Worm (Caenorhabditis elegans) whole organism, L4 larva: Measurements from ENCODE around the gene rpl-33.
A peak's percentile ranks its signal among the peaks of the same experiment; 100 is the strongest.

Experiments
- D1046.2 ChIP-seq: fragments of 200-800 bp; sonication (Bioruptor generic); IDR thresholded peaks from 2 replicates; pipeline ENCODE4 v1.3.6; 2022; ENCODE audit warnings: missing genetic modification characterization, missing compliant biosample characterization
- F26F4.8 ChIP-seq: fragments of 200-800 bp; sonication (Bioruptor generic); conservative IDR thresholded peaks from 2 replicates; pipeline ENCODE4 v1.3.6; 2022; ENCODE audit warnings: missing genetic modification characterization, missing compliant biosample characterization
- T26A8.4 ChIP-seq: fragments of 200-800 bp; sonication (Bioruptor generic); IDR thresholded peaks from 2 replicates; pipeline ENCODE4 v1.3.6; 2022; ENCODE audit warnings: missing genetic modification characterization, missing compliant biosample characterization
- Y105C5A.15 ChIP-seq: fragments of 200-800 bp; sonication (Bioruptor generic); IDR thresholded peaks from 2 replicates; pipeline ENCODE4 v1.3.6; 2022; ENCODE audit warnings: missing genetic modification characterization, missing compliant biosample characterization
- ZK337.2 ChIP-seq: fragments of 200-800 bp; sonication (Bioruptor generic); IDR thresholded peaks from 2 replicates; pipeline ENCODE4 v1.3.6; 2022; ENCODE audit warnings: missing genetic modification reagents, missing genetic modification characterization, missing compliant biosample characterization
- aha-1 ChIP-seq: fragments of 150-350 bp; peaks from one replicate; lab custom pipeline; 2014; ENCODE audit warnings: missing biosample characterization, missing genetic modification characterization
- ama-1 ChIP-seq: fragments of 150-350 bp; optimal IDR thresholded peaks from 2 replicates; lab custom pipeline; 2014; ENCODE audit warnings: inconsistent platforms, mixed read lengths
- ceh-44 ChIP-seq: fragments of 200-800 bp; sonication (Bioruptor generic); IDR thresholded peaks from 2 replicates; pipeline ENCODE4 v1.3.6; 2022; ENCODE audit warnings: missing genetic modification reagents, missing genetic modification characterization, missing compliant biosample characterization
- ceh-62 ChIP-seq: sonication (generic microtip); optimal IDR thresholded peaks from 2 replicates; lab custom pipeline; 2017; ENCODE audit warnings: missing biosample characterization, missing genetic modification characterization
- ces-1 ChIP-seq: fragments of 150-350 bp; sonication (generic microtip); optimal IDR thresholded peaks from 4 replicates; lab custom pipeline; 2014; ENCODE audit warnings: missing biosample characterization, missing genetic modification reagents, missing genetic modification characterization
- cey-2 ChIP-seq: sonication (generic microtip); optimal IDR thresholded peaks from 3 replicates; lab custom pipeline; 2017; ENCODE audit warnings: missing genetic modification characterization, mild to moderate bottlenecking, missing compliant biosample characterization, antibody characterized with exemption, borderline replicate concordance; ENCODE audit not compliant: insufficient read depth
- ctbp-1 ChIP-seq: fragments of 200-800 bp; sonication (Bioruptor generic); IDR thresholded peaks from 2 replicates; pipeline ENCODE4 v1.3.6; 2022; ENCODE audit warnings: missing genetic modification reagents, missing genetic modification characterization, missing compliant biosample characterization
- daf-19 ChIP-seq: fragments of 200-800 bp; sonication (Bioruptor generic); conservative IDR thresholded peaks from 2 replicates; pipeline ENCODE4 v1.3.6; 2022; ENCODE audit warnings: missing genetic modification characterization, missing compliant biosample characterization
- daf-8 ChIP-seq: fragments of 200-800 bp; sonication (Bioruptor generic); IDR thresholded peaks from 2 replicates; pipeline ENCODE4 v1.3.6; 2022; ENCODE audit warnings: missing genetic modification characterization, missing compliant biosample characterization
- dmd-6 ChIP-seq: fragments of 200-800 bp; sonication (Bioruptor generic); IDR thresholded peaks from 2 replicates; pipeline ENCODE4 v1.3.6; 2022; ENCODE audit warnings: missing genetic modification reagents, missing genetic modification characterization, missing compliant biosample characterization
- dmd-8 ChIP-seq: fragments of 200-800 bp; sonication (Bioruptor generic); IDR thresholded peaks from 2 replicates; pipeline ENCODE4 v1.3.6; 2022; ENCODE audit warnings: missing genetic modification characterization, missing compliant biosample characterization
- dve-1 ChIP-seq: sonication (generic microtip); optimal IDR thresholded peaks from 2 replicates; lab custom pipeline; 2017; ENCODE audit warnings: antibody characterized with exemption, mild to moderate bottlenecking, missing genetic modification characterization, missing compliant biosample characterization; ENCODE audit not compliant: insufficient read depth
- fkh-10 ChIP-seq: fragments of 150-350 bp; optimal IDR thresholded peaks from 2 replicates; lab custom pipeline; 2014; ENCODE audit warnings: missing biosample characterization, missing genetic modification reagents, missing genetic modification characterization
- hlh-30 ChIP-seq: sonication (generic microtip); optimal IDR thresholded peaks from 2 replicates; lab custom pipeline; 2017; ENCODE audit warnings: antibody characterized with exemption, mild to moderate bottlenecking, missing genetic modification characterization, missing compliant biosample characterization; ENCODE audit not compliant: insufficient read depth
- jun-1 ChIP-seq: fragments of 150-350 bp; optimal IDR thresholded peaks from 2 replicates; lab custom pipeline; 2014; ENCODE audit warnings: missing biosample characterization, missing genetic modification reagents, missing genetic modification characterization
- lim-7 ChIP-seq: fragments of 200-800 bp; sonication (Bioruptor generic); IDR thresholded peaks from 2 replicates; pipeline ENCODE4 v1.3.6; 2022; ENCODE audit warnings: missing genetic modification characterization, missing compliant biosample characterization
- lin-13 ChIP-seq: fragments of 150-350 bp; optimal IDR thresholded peaks from 2 replicates; lab custom pipeline; 2014; ENCODE audit warnings: missing biosample characterization, missing genetic modification reagents, missing genetic modification characterization
- lin-38 ChIP-seq: fragments of 200-800 bp; sonication (Bioruptor generic); IDR thresholded peaks from 2 replicates; pipeline ENCODE4 v1.3.6; 2022; ENCODE audit warnings: missing genetic modification reagents, missing genetic modification characterization, missing compliant biosample characterization
- mes-2 ChIP-seq: sonication (generic microtip); optimal IDR thresholded peaks from 2 replicates; lab custom pipeline; 2016; ENCODE audit warnings: missing genotype, mild to moderate bottlenecking, missing genetic modification characterization, missing compliant biosample characterization; ENCODE audit not compliant: poor library complexity, severe bottlenecking
- mxl-2 ChIP-seq: fragments of 200-800 bp; sonication (Bioruptor generic); conservative IDR thresholded peaks from 2 replicates; pipeline ENCODE4 v1.3.6; 2022; ENCODE audit warnings: missing genetic modification reagents, missing genetic modification characterization, missing compliant biosample characterization
- nhr-102 ChIP-seq: sonication (generic microtip); optimal IDR thresholded peaks from 2 replicates; lab custom pipeline; 2016; ENCODE audit warnings: mild to moderate bottlenecking, missing genetic modification characterization, moderate library complexity, missing compliant biosample characterization
- nhr-237 ChIP-seq: sonication (generic microtip); optimal IDR thresholded peaks from 2 replicates; lab custom pipeline; 2017; ENCODE audit warnings: missing biosample characterization, missing genetic modification characterization
- nhr-25 ChIP-seq: sonication (generic microtip); optimal IDR thresholded peaks from 2 replicates; lab custom pipeline; 2017; ENCODE audit warnings: missing genetic modification characterization, mild to moderate bottlenecking, missing compliant biosample characterization, antibody characterized with exemption, moderate library complexity, borderline replicate concordance; ENCODE audit not compliant: insufficient read depth
- nhr-28 ChIP-seq: fragments of 150-350 bp; optimal IDR thresholded peaks from 2 replicates; lab custom pipeline; 2014; ENCODE audit warnings: missing biosample characterization, missing genetic modification characterization
- nhr-41 ChIP-seq: fragments of 200-800 bp; sonication (Bioruptor generic); IDR thresholded peaks from 2 replicates; pipeline ENCODE4 v1.3.6; 2022; ENCODE audit warnings: missing genetic modification reagents, missing genetic modification characterization, missing compliant biosample characterization
- nhr-42 ChIP-seq: fragments of 200-800 bp; sonication (Bioruptor generic); IDR thresholded peaks from 2 replicates; pipeline ENCODE4 v1.3.6; 2022; ENCODE audit warnings: missing genetic modification characterization, missing compliant biosample characterization
- nhr-6 ChIP-seq: fragments of 150-350 bp; optimal IDR thresholded peaks from 2 replicates; lab custom pipeline; 2014; ENCODE audit warnings: missing biosample characterization, missing genetic modification characterization
- nhr-77 ChIP-seq: fragments of 150-350 bp; optimal IDR thresholded peaks from 2 replicates; lab custom pipeline; 2014; ENCODE audit warnings: missing biosample characterization, missing genetic modification characterization
- php-3 ChIP-seq: fragments of 200-800 bp; sonication (Bioruptor generic); IDR thresholded peaks from 2 replicates; pipeline ENCODE4 v1.3.6; 2022; ENCODE audit warnings: missing genetic modification reagents, missing genetic modification characterization, missing compliant biosample characterization
- pqm-1 ChIP-seq: sonication (generic microtip); optimal IDR thresholded peaks from 2 replicates; lab custom pipeline; 2017; ENCODE audit warnings: missing biosample characterization, missing genetic modification characterization
- rbr-2 ChIP-seq: sonication (generic microtip); optimal IDR thresholded peaks from 2 replicates; lab custom pipeline; 2016; ENCODE audit warnings: missing genotype, missing genetic modification characterization, missing compliant biosample characterization
- sdz-12 ChIP-seq: fragments of 200-800 bp; sonication (Bioruptor generic); optimal IDR thresholded peaks from 2 replicates; lab custom pipeline; 2018; ENCODE audit warnings: mild to moderate bottlenecking, missing genetic modification characterization, missing compliant biosample characterization
- snpc-4 ChIP-seq: fragments of 150-350 bp; optimal IDR thresholded peaks from 2 replicates; lab custom pipeline; 2014; ENCODE audit warnings: missing biosample characterization, missing genetic modification characterization
- spr-1 ChIP-seq: sonication (generic microtip); optimal IDR thresholded peaks from 2 replicates; lab custom pipeline; 2016; ENCODE audit warnings: mild to moderate bottlenecking, missing genetic modification characterization, missing compliant biosample characterization
- spr-3 ChIP-seq: fragments of 200-800 bp; sonication (Bioruptor generic); optimal IDR thresholded peaks from 2 replicates; lab custom pipeline; 2018; ENCODE audit warnings: mild to moderate bottlenecking, missing genetic modification characterization, missing compliant biosample characterization
- tra-1 ChIP-seq: fragments of 200-800 bp; sonication (Bioruptor generic); IDR thresholded peaks from 2 replicates; pipeline ENCODE4 v1.3.6; 2022; ENCODE audit warnings: missing genetic modification reagents, missing genetic modification characterization, missing compliant biosample characterization
- unc-130 ChIP-seq: sonication (generic microtip); optimal IDR thresholded peaks from 2 replicates; lab custom pipeline; 2016; ENCODE audit warnings: missing genetic modification reagents, missing genetic modification characterization, missing compliant biosample characterization
- unc-39 ChIP-seq: sonication (generic microtip); optimal IDR thresholded peaks from 2 replicates; lab custom pipeline; 2017; ENCODE audit warnings: missing biosample characterization, missing genetic modification characterization
- unc-62 ChIP-seq, 3 experiments: fragments of 150-350 bp in 1 of 3; sonication (generic microtip); optimal IDR thresholded peaks in 2 of 3; peaks in 1 of 3; 1 replicate in 1 of 3; 2 replicates in 2 of 3; lab custom pipeline; 2014 to 2017; ENCODE audit warnings: missing biosample characterization in 3 of 3, missing genetic modification characterization in 3 of 3, missing genetic modification reagents in 3 of 3, missing genotype in 1 of 3
- vab-7 ChIP-seq: fragments of 200-800 bp; sonication (Bioruptor generic); IDR thresholded peaks from 2 replicates; pipeline ENCODE4 v1.3.6; 2022; ENCODE audit warnings: missing genetic modification reagents, missing genetic modification characterization, missing compliant biosample characterization
- zag-1 ChIP-seq: fragments of 150-350 bp; optimal IDR thresholded peaks from 2 replicates; lab custom pipeline; 2014; ENCODE audit warnings: missing biosample characterization, missing genetic modification characterization
- zip-11 ChIP-seq: fragments of 200-800 bp; sonication (Bioruptor generic); IDR thresholded peaks from 2 replicates; pipeline ENCODE4 v1.3.6; 2022; ENCODE audit warnings: missing genetic modification characterization, missing compliant biosample characterization
- zip-2 ChIP-seq: fragments of 150-350 bp; optimal IDR thresholded peaks from 2 replicates; lab custom pipeline; 2014; ENCODE audit warnings: missing biosample characterization, missing genetic modification characterization
- ztf-11 ChIP-seq: fragments of 150-350 bp; optimal IDR thresholded peaks from 2 replicates; lab custom pipeline; 2014; ENCODE audit warnings: missing biosample characterization, missing genetic modification characterization
- ztf-7 ChIP-seq: fragments of 150-350 bp; optimal IDR thresholded peaks from 2 replicates; lab custom pipeline; 2014; ENCODE audit warnings: missing biosample characterization, missing genetic modification characterization

The rpl-33 gene

DNA sequence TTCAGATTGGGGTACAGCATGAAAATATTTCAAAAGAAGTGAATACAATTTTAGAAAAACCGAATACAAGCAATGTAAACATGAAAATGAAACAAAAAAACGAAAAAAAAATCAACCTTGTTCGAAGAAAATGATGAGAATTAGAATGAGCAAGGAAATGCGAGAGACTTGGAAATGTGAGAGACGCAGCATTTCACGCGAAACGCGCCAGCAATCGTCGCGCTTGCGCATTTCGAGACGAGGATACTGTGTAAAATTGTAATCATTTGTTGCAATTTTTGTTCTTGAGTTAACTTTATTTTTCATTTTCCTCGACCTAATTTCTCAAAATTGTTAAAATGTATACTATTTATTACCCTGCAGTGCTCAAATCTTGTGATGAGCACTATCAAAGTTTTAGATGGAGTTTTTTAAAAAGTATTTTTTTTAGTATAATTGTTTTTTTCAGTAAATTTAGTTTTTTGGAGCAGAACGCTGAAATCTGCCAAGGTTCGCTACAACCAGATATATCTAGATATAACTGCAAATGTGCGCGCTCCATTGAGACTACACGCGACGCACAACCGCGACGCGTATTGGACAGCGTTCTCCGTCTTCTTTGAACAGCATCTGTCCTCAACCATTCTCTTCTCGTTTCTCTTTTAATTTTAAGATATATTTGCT lies 46.7 kb downstream of the rpl-33 start, which contains the start of gene fust-1 (continued):
- TF ChIP-seq lin-38 (peak; percentile 96), mes-2 (peak; percentile 96), T26A8.4 (peak; percentile 95), ceh-62 (tag; lab: Kevin White, UChicago) (no peak), fkh-10 (peak; percentile 82), ces-1 (peak; percentile 59), daf-19 (GFP tag; lab: Robert Waterston, UW) (no peak), ZK337.2 (GFP tag; lab: Robert Waterston, UW) (no peak; the same call in 1 of the 2 replicates), D1046.2 (GFP tag; lab: Robert Waterston, UW) (peak; percentile 74; the same call in 1 of the 2 replicates), F26F4.8 (no peak), nhr-237 (tag; lab: Kevin White, UChicago) (no peak), ztf-7 (peak; percentile 84), daf-8 (no peak), rbr-2 (tag; lab: Kevin White, UChicago) (peak; percentile 96), ama-1 (lab: Kevin White, UChicago) (peak; percentile 72), Y105C5A.15 (GFP tag; lab: Robert Waterston, UW) (no peak), aha-1 (tag; lab: Kevin White, UChicago) (peak; percentile 98), snpc-4 (tag; lab: Kevin White, UChicago) (no peak), mxl-2 (GFP tag; lab: Robert Waterston, UW) (peak; percentile 85; the same call in 1 of the 2 replicates), nhr-41 (GFP tag; lab: Robert Waterston, UW) (peak; percentile 61; the same call in 1 of the 2 replicates), nhr-102 (tag; lab: Kevin White, UChicago) (peak; percentile 94), unc-130 (GFP tag; lab: Kevin White, UChicago) (peak; percentile 44), vab-7 (GFP tag; lab: Robert Waterston, UW) (0 out of 2 replicates have a peak, but pooled peaks have one; percentile 49), dmd-6 (GFP tag; lab: Robert Waterston, UW) (peak; percentile 95), ctbp-1 (GFP tag; lab: Robert Waterston, UW) (peak; percentile 94), ceh-44 (GFP tag; lab: Robert Waterston, UW) (0 out of 2 replicates have a peak, but pooled peaks have one; percentile 40), pqm-1 (tag; lab: Kevin White, UChicago) (peak; percentile 13), lin-13 (GFP tag; lab: Kevin White, UChicago) (peak; percentile 94), zag-1 (peak; percentile 72), dmd-8 (GFP tag; lab: Robert Waterston, UW) (no peak), jun-1 (tag; lab: Kevin White, UChicago) (peak; percentile 85), unc-39 (tag; lab: Kevin White, UChicago) (no peak), nhr-28 (peak; percentile 87), spr-3 (peak; percentile 81), php-3 (peak; percentile 86), hlh-30 (tag; lab: Kevin White, UChicago) (peak; percentile 83), cey-2 (tag; lab: Kevin White, UChicago) (peak; percentile 76), dve-1 (peak; percentile 97), sdz-12 (no peak), nhr-25 (tag; lab: Kevin White, UChicago) (peak; percentile 93), spr-1 (tag; lab: Kevin White, UChicago) (peak; percentile 93), unc-62 (GFP tag; optimal IDR thresholded peaks at IDR 0.05 in 1 of 2; lab: Kevin White, UChicago) (peak in 1 of 2 experiments; percentile 90), unc-62 (tag; optimal IDR thresholded peaks at IDR 0.05; lab: Kevin White, UChicago) (no peak), zip-11 (GFP tag; lab: Robert Waterston, UW) (no peak), tra-1 (GFP tag; lab: Robert Waterston, UW) (peak; percentile 91), nhr-6 (tag; lab: Kevin White, UChicago) (peak; percentile 85), nhr-77 (tag; lab: Kevin White, UChicago) (peak; percentile 85), zip-2 (tag; lab: Kevin White, UChicago) (peak; percentile 76), nhr-42 (GFP tag; lab: Robert Waterston, UW) (peak; percentile 93), ztf-11 (tag; lab: Kevin White, UChicago) (no peak), lim-7 (GFP tag; lab: Robert Waterston, UW) (no peak)
